Worm (Caenorhabditis elegans) whole organism, L4 larva: ENCODE results near the gene efn-3.

Source experiments
- F26F4.8 ChIP-seq: fragments of 200-800 bp; sonication (Bioruptor generic); conservative IDR thresholded peaks from 2 replicates; pipeline ENCODE4 v1.3.6; 2022; ENCODE audit warnings: missing genetic modification characterization, missing compliant biosample characterization
- F49E8.2 ChIP-seq: sonication (generic microtip); optimal IDR thresholded peaks from 2 replicates; lab custom pipeline; 2016; ENCODE audit warnings: missing compliant biosample characterization, mild to moderate bottlenecking, missing genetic modification characterization, borderline replicate concordance
- Y105C5A.15 ChIP-seq: fragments of 200-800 bp; sonication (Bioruptor generic); IDR thresholded peaks from 2 replicates; pipeline ENCODE4 v1.3.6; 2022; ENCODE audit warnings: missing genetic modification characterization, missing compliant biosample characterization
- Y5F2A.4 ChIP-seq: fragments of 200-800 bp; sonication (Bioruptor generic); optimal IDR thresholded peaks from 2 replicates; lab custom pipeline; 2018; ENCODE audit warnings: mild to moderate bottlenecking, missing genetic modification characterization, missing compliant biosample characterization
- Y75B8A.6 ChIP-seq: fragments of 200-800 bp; sonication (Bioruptor generic); IDR thresholded peaks from 2 replicates; pipeline ENCODE4 v1.3.6; 2022; ENCODE audit warnings: missing genetic modification reagents, missing genetic modification characterization, missing compliant biosample characterization
- aha-1 ChIP-seq: fragments of 150-350 bp; peaks from one replicate; lab custom pipeline; 2014; ENCODE audit warnings: missing biosample characterization, missing genetic modification characterization
- ama-1 ChIP-seq: fragments of 150-350 bp; optimal IDR thresholded peaks from 2 replicates; lab custom pipeline; 2014; ENCODE audit warnings: inconsistent platforms, mixed read lengths
- ceh-20 ChIP-seq: fragments of 200-800 bp; sonication (Bioruptor generic); IDR thresholded peaks from 2 replicates; pipeline ENCODE4 v1.3.6; 2022; ENCODE audit warnings: missing genetic modification reagents, missing genetic modification characterization, missing compliant biosample characterization
- daf-16 ChIP-seq, 3 experiments: sonication (generic microtip); optimal IDR thresholded peaks; 2 replicates each; lab custom pipeline; 2016 to 2017; ENCODE audit warnings: missing genetic modification characterization in 3 of 3, missing genetic modification reagents in 3 of 3, mild to moderate bottlenecking in 2 of 3, missing compliant biosample characterization in 2 of 3, missing biosample characterization in 1 of 3, moderate library complexity in 1 of 3
- daf-19 ChIP-seq: fragments of 200-800 bp; sonication (Bioruptor generic); conservative IDR thresholded peaks from 2 replicates; pipeline ENCODE4 v1.3.6; 2022; ENCODE audit warnings: missing genetic modification characterization, missing compliant biosample characterization
- dmd-6 ChIP-seq: fragments of 200-800 bp; sonication (Bioruptor generic); IDR thresholded peaks from 2 replicates; pipeline ENCODE4 v1.3.6; 2022; ENCODE audit warnings: missing genetic modification reagents, missing genetic modification characterization, missing compliant biosample characterization
- duxl-1 ChIP-seq: sonication (generic microtip); optimal IDR thresholded peaks from 2 replicates; lab custom pipeline; 2016; ENCODE audit warnings: mild to moderate bottlenecking, missing genetic modification characterization, moderate library complexity, missing compliant biosample characterization; ENCODE audit not compliant: poor library complexity
- dve-1 ChIP-seq: sonication (generic microtip); optimal IDR thresholded peaks from 2 replicates; lab custom pipeline; 2017; ENCODE audit warnings: antibody characterized with exemption, mild to moderate bottlenecking, missing genetic modification characterization, missing compliant biosample characterization; ENCODE audit not compliant: insufficient read depth
- egl-43 ChIP-seq: fragments of 200-800 bp; sonication (Bioruptor generic); IDR thresholded peaks from 2 replicates; pipeline ENCODE4 v1.3.6; 2022; ENCODE audit warnings: missing genetic modification reagents, missing genetic modification characterization, missing compliant biosample characterization
- fkh-10 ChIP-seq: fragments of 150-350 bp; optimal IDR thresholded peaks from 2 replicates; lab custom pipeline; 2014; ENCODE audit warnings: missing biosample characterization, missing genetic modification reagents, missing genetic modification characterization
- hif-1 ChIP-seq, 2 experiments: sonication (generic microtip); optimal IDR thresholded peaks; 2 replicates each; lab custom pipeline; 2016 to 2017; ENCODE audit warnings: missing compliant biosample characterization in 2 of 2, missing genetic modification characterization in 2 of 2, missing genetic modification reagents in 2 of 2, missing genotype in 2 of 2, mild to moderate bottlenecking in 1 of 2
- hlh-11 ChIP-seq: fragments of 200-800 bp; sonication (Bioruptor generic); optimal IDR thresholded peaks from 2 replicates; lab custom pipeline; 2018; ENCODE audit warnings: mild to moderate bottlenecking, missing genetic modification characterization, missing compliant biosample characterization
- hlh-30 ChIP-seq: sonication (generic microtip); optimal IDR thresholded peaks from 2 replicates; lab custom pipeline; 2017; ENCODE audit warnings: antibody characterized with exemption, mild to moderate bottlenecking, missing genetic modification characterization, missing compliant biosample characterization; ENCODE audit not compliant: insufficient read depth
- lim-7 ChIP-seq: fragments of 200-800 bp; sonication (Bioruptor generic); IDR thresholded peaks from 2 replicates; pipeline ENCODE4 v1.3.6; 2022; ENCODE audit warnings: missing genetic modification characterization, missing compliant biosample characterization
- lsy-2 ChIP-seq, 2 experiments: fragments of 150-350 bp in 1 of 2; sonication (generic microtip) in 1 of 2; optimal IDR thresholded peaks; 2 replicates each; lab custom pipeline; 2014 to 2017; ENCODE audit warnings: missing biosample characterization in 2 of 2, missing genetic modification characterization in 2 of 2
- mdl-1 ChIP-seq, 2 experiments: fragments of 150-350 bp in 1 of 2; sonication (generic microtip) in 1 of 2; optimal IDR thresholded peaks; 2 replicates each; lab custom pipeline; 2014 to 2017; ENCODE audit warnings: missing biosample characterization in 2 of 2, missing genetic modification characterization in 2 of 2
- mxl-3 ChIP-seq: fragments of 200-800 bp; sonication (Bioruptor generic); optimal IDR thresholded peaks from 2 replicates; lab custom pipeline; 2018; ENCODE audit warnings: mild to moderate bottlenecking, missing genetic modification characterization, missing compliant biosample characterization
- nhr-11 ChIP-seq: fragments of 150-350 bp; optimal IDR thresholded peaks from 2 replicates; lab custom pipeline; 2014; ENCODE audit warnings: missing biosample characterization, missing genetic modification characterization
- nhr-237 ChIP-seq: sonication (generic microtip); optimal IDR thresholded peaks from 2 replicates; lab custom pipeline; 2017; ENCODE audit warnings: missing biosample characterization, missing genetic modification characterization
- nhr-28 ChIP-seq: fragments of 150-350 bp; optimal IDR thresholded peaks from 2 replicates; lab custom pipeline; 2014; ENCODE audit warnings: missing biosample characterization, missing genetic modification characterization
- nhr-42 ChIP-seq: fragments of 200-800 bp; sonication (Bioruptor generic); IDR thresholded peaks from 2 replicates; pipeline ENCODE4 v1.3.6; 2022; ENCODE audit warnings: missing genetic modification characterization, missing compliant biosample characterization
- nhr-77 ChIP-seq: fragments of 150-350 bp; optimal IDR thresholded peaks from 2 replicates; lab custom pipeline; 2014; ENCODE audit warnings: missing biosample characterization, missing genetic modification characterization
- pqm-1 ChIP-seq: sonication (generic microtip); optimal IDR thresholded peaks from 2 replicates; lab custom pipeline; 2017; ENCODE audit warnings: missing biosample characterization, missing genetic modification characterization
- rbr-2 ChIP-seq: sonication (generic microtip); optimal IDR thresholded peaks from 2 replicates; lab custom pipeline; 2016; ENCODE audit warnings: missing genotype, missing genetic modification characterization, missing compliant biosample characterization
- set-16 ChIP-seq: fragments of 200-800 bp; sonication (Bioruptor generic); IDR thresholded peaks from 2 replicates; pipeline ENCODE4 v1.3.6; 2022; ENCODE audit warnings: missing genetic modification reagents, missing genetic modification characterization, missing compliant biosample characterization
- snpc-4 ChIP-seq: fragments of 150-350 bp; optimal IDR thresholded peaks from 2 replicates; lab custom pipeline; 2014; ENCODE audit warnings: missing biosample characterization, missing genetic modification characterization
- tra-1 ChIP-seq: fragments of 200-800 bp; sonication (Bioruptor generic); IDR thresholded peaks from 2 replicates; pipeline ENCODE4 v1.3.6; 2022; ENCODE audit warnings: missing genetic modification reagents, missing genetic modification characterization, missing compliant biosample characterization
- unc-62 ChIP-seq, 3 experiments: fragments of 150-350 bp in 1 of 3; sonication (generic microtip); optimal IDR thresholded peaks in 2 of 3; peaks in 1 of 3; 1 replicate in 1 of 3; 2 replicates in 2 of 3; lab custom pipeline; 2014 to 2017; ENCODE audit warnings: missing biosample characterization in 3 of 3, missing genetic modification characterization in 3 of 3, missing genetic modification reagents in 3 of 3, missing genotype in 1 of 3
- zfp-3 ChIP-seq: fragments of 200-800 bp; sonication (Bioruptor generic); conservative IDR thresholded peaks from 2 replicates; pipeline ENCODE4 v1.3.6; 2022; ENCODE audit warnings: missing genetic modification reagents, missing genetic modification characterization, missing compliant biosample characterization

The efn-3 gene

ce11 chrX:13477356-13477755 is at the start of gene efn-3:
Gene efn-3, minus strand, starts transcription at chrX:13477456.
- no peak for TF ChIP-seq F49E8.2 (tag; lab: Kevin White, UChicago)
- no peak for TF ChIP-seq F26F4.8 (GFP tag; lab: Robert Waterston, UW)
- TF ChIP-seq hif-1 (tag; optimal IDR thresholded peaks at IDR 0.05; lab: Kevin White, UChicago), result no peak
- TF ChIP-seq nhr-11 (tag; lab: Kevin White, UChicago), result no peak
- no peak for TF ChIP-seq tra-1 (GFP tag; lab: Robert Waterston, UW)
- no peak for TF ChIP-seq snpc-4 (tag; lab: Kevin White, UChicago)
- TF ChIP-seq nhr-77 (tag; lab: Kevin White, UChicago), result no peak
- TF ChIP-seq ama-1 (lab: Kevin White, UChicago), result no peak
- no peak for TF ChIP-seq Y75B8A.6 (GFP tag; lab: Robert Waterston, UW)
- TF ChIP-seq Y5F2A.4 (GFP tag; lab: Kevin White, UChicago), result no peak
- TF ChIP-seq aha-1, result no peak
- TF ChIP-seq daf-16 (GFP tag; optimal IDR thresholded peaks at IDR 0.05; lab: Kevin White, UChicago), result no peak
- no peak for TF ChIP-seq daf-16 (tag; optimal IDR thresholded peaks at IDR 0.05; lab: Kevin White, UChicago)
- TF ChIP-seq lim-7 (GFP tag; lab: Robert Waterston, UW), result no peak

- TF ChIP-seq unc-62 (GFP tag; optimal IDR thresholded peaks at IDR 0.05 in 1 of 2; lab: Kevin White, UChicago) (peak in 1 of 2 experiments; percentile 68), unc-62 (tag; optimal IDR thresholded peaks at IDR 0.05; lab: Kevin White, UChicago) (no peak), tra-1 (GFP tag; lab: Robert Waterston, UW) (0 out of 2 replicates have a peak, but pooled peaks have one; percentile 6), daf-16 (GFP tag; optimal IDR thresholded peaks at IDR 0.05; lab: Kevin White, UChicago) (no peak), daf-16 (tag; optimal IDR thresholded peaks at IDR 0.05; lab: Kevin White, UChicago) (peak; percentile 18), hlh-11 (tag; lab: Kevin White, UChicago) (peak; percentile 49), nhr-42 (no peak), zfp-3 (GFP tag; lab: Robert Waterston, UW) (no peak), nhr-77 (tag; lab: Kevin White, UChicago) (peak; percentile 6), pqm-1 (peak; percentile 15), hlh-30 (peak; percentile 58), rbr-2 (tag; lab: Kevin White, UChicago) (no peak), dmd-6 (GFP tag; lab: Robert Waterston, UW) (peak; percentile 40), nhr-237 (tag; lab: Kevin White, UChicago) (no peak), fkh-10 (GFP tag; lab: Kevin White, UChicago) (no peak), lsy-2 (tag; optimal IDR thresholded peaks at IDR 0.05; lab: Kevin White, UChicago) (peak in 1 of 2 experiments; percentile 4), mdl-1 (tag; optimal IDR thresholded peaks at IDR 0.05; lab: Kevin White, UChicago) (peak in 1 of 2 experiments; percentile 16), nhr-28 (tag; lab: Kevin White, UChicago) (peak; percentile 40), Y105C5A.15 (GFP tag; lab: Robert Waterston, UW) (no peak), duxl-1 (tag; lab: Kevin White, UChicago) (no peak), dve-1 (tag; lab: Kevin White, UChicago) (peak; percentile 44), egl-43 (no peak), aha-1 (peak; percentile 56), mxl-3 (GFP tag; lab: Kevin White, UChicago) (peak; percentile 10)
- TF ChIP-seq, all 104 proteins: peak for 14
Observed at ce11 chrX:13526219-13527218, 49.3 kb upstream of the efn-3 start.

- TF ChIP-seq ceh-20 (GFP tag; lab: Robert Waterston, UW) (no peak), aha-1 (peak; percentile 67), daf-19 (no peak), set-16 (GFP tag; lab: Robert Waterston, UW) (no peak)
Observed at ce11 chrX:13525094-13525493, 47.8 kb upstream of the efn-3 start.
